Worm (Caenorhabditis elegans) whole organism, dauer: ENCODE measurements around the gene grd-14.
"Not testable (repeated sequence)": the region's sequence is repeated elsewhere in the genome, so short reads cannot be mapped to it uniquely, and the experiment has no call there.

Experiments used
- unc-62 ChIP-seq: sonication (generic microtip); optimal IDR thresholded peaks from 2 replicates; lab custom pipeline; 2017; ENCODE audit warnings: missing biosample characterization, missing genetic modification reagents, missing genetic modification characterization

Gene grd-14

DNA sequence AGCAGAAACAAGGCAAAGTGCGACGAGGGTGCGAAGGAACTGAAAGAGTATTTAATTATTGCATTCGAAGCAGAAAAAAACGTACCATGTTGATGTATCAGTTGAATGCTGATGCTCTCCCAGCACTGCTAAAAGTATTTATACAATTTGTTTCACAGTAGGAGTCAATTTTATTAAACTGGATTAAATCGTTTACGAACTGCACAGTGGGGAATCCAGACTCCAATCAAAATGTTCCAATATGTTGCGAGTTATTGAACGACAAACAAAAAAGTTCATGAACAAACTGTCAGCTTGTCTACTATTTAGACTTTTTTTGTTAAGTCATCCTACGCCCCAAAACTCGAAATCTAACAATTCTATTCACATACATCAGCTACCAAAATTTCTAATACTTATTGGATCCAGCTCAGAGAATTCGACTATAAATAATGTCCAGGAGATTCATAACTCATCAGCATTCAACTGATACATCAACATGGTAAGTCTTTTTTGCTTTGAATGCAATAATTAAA is 38.5 kb downstream of the grd-14 start, which contains the start of the genes nspc-4 and nspc-5:
Gene nspc-4, minus strand, starts transcription at position 101 of the 515 bp plus-strand sequence.
Gene nspc-5, plus strand, starts transcription at position 465 of the 515 bp plus-strand sequence.
- not testable (repeated sequence) for TF ChIP-seq unc-62

DNA sequence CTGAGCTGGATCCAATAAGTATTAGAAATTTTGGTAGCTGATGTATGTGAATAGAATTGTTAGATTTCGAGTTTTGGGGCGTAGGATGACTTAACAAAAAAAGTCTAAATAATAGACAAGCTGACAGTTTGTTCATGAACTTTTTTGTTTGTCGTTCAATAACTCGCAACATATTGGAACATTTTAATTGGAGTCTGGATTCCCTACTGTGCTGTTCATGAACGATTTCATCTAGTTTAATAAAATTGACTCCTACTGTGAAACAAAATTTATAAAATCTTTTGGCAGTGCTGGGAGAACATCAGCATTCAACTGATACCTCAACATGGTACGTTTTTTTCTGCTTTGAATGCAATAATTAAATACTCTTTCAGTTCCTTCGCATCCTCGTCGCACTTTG is 41.7 kb downstream of the grd-14 start, which contains the start of gene nspc-7:
Gene nspc-7, plus strand, starts transcription at position 301 of the 400 bp plus-strand sequence.
- TF ChIP-seq unc-62: not testable (repeated sequence)

DNA sequence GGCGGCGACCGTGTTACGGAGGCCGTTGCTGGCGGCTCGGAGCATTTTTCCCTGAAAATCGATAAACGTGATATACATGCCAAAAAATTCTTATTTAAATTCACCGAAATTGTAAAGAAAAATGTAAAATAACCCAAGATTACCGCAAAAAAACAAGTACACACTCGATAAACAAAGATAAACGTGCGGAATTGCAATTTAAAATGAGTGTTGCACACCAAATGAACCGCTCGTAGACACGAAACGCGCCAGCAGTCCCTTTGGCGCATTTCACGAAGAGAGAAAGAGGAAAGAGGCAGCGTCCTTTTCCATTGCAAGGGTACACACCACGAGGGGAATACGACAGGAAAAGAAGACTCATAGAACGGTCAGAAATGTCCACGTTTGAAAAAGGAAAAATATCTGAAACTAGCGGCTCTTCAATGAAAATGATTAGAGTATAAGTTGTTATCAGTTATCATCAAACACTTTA is 46.2 kb downstream of the grd-14 start, which contains the start of gene sdha-1:
Gene sdha-1, minus strand, starts transcription at position 51 of the 472 bp plus-strand sequence.
- TF ChIP-seq unc-62: no peak

DNA sequence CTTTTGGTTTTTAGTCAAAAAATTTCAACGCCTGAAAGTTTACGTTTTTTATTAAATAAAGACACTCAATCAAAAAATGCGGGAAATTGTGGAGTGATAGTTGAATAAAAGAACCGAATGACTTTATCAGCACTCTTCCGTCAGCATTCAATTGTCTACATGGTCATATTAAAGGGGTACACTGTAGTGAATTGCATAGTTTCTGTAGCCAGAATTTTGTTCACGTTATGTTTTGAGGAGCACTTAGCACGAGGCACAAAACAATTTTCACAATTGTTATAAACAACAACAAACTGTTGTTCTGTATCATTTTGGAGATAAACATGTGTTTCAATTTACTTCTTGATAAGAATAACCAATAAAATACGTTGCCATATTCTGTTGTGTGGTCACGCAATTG is 49.2 kb downstream of the grd-14 start, which contains the start of gene D2021.4:
Gene D2021.4, minus strand, starts transcription at position 48 of the 400 bp plus-strand sequence.
- no peak for TF ChIP-seq unc-62

DNA sequence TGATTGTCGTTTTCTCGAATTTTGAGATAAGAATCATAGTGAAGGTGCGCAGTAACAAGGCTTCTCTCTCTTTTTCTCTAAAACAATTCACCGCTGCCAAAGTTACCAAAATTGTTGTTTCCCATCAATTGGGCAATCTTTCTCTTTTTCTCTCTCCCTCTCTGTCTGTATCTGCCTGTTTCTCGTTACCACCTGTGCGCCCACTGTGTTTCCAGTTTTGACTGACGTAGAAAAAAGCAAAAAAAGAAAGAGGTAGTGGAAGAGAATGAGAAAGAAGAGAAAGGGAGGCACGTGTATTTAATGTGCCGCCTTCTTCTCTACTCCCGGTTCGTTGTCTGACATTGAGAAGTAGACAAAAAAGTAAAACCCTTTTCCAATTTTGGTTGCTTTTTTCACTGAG is 50.3 kb downstream of the grd-14 start:
- TF ChIP-seq unc-62: no peak
